Fruit fly (Drosophila melanogaster) whole organism, pupa: ENCODE data around the gene x16.

Experiments
- CG10348 ChIP-seq: fragments of 200-800 bp; sonication (Bioruptor generic); IDR thresholded peaks from 2 replicates; pipeline ENCODE4 v1.3.6; 2022; ENCODE audit warnings: missing biosample characterization, missing genetic modification characterization
- CG12605 ChIP-seq: fragments of 200-800 bp; sonication (Bioruptor generic); IDR thresholded peaks from 2 replicates; pipeline ENCODE4 v1.3.6; 2022; ENCODE audit warnings: missing biosample characterization, missing genetic modification characterization
- CG13204 ChIP-seq: fragments of 200-800 bp; sonication (Bioruptor generic); optimal IDR thresholded peaks from 2 replicates; lab custom pipeline; 2018; ENCODE audit warnings: missing biosample characterization, mild to moderate bottlenecking, missing genetic modification characterization, moderate library complexity
- CG14655 ChIP-seq: fragments of 200-800 bp; sonication (Bioruptor generic); optimal IDR thresholded peaks from 3 replicates; lab custom pipeline; 2017; ENCODE audit warnings: mild to moderate bottlenecking, missing biosample characterization, missing genetic modification reagents, missing genetic modification characterization
- CG15710 ChIP-seq: fragments of 200-800 bp; sonication (Bioruptor generic); optimal IDR thresholded peaks from 2 replicates; lab custom pipeline; 2018; ENCODE audit warnings: missing biosample characterization, mild to moderate bottlenecking, missing genetic modification characterization, moderate library complexity
- CG17806 ChIP-seq: fragments of 200-800 bp; sonication (Bioruptor generic); optimal IDR thresholded peaks from 2 replicates; lab custom pipeline; 2018; ENCODE audit warnings: missing biosample characterization, mild to moderate bottlenecking, missing genetic modification characterization, moderate library complexity
- CG32121 ChIP-seq: fragments of 200-800 bp; sonication (Bioruptor generic); IDR thresholded peaks from 2 replicates; pipeline ENCODE4 v1.3.6; 2022; ENCODE audit warnings: missing biosample characterization, missing genetic modification characterization
- CG34367 ChIP-seq: fragments of 200-800 bp; sonication (Bioruptor generic); optimal IDR thresholded peaks from 2 replicates; lab custom pipeline; 2018; ENCODE audit warnings: missing biosample characterization, mild to moderate bottlenecking, missing genetic modification characterization
- CG4496 ChIP-seq: fragments of 200-800 bp; sonication (Bioruptor generic); IDR thresholded peaks from 3 replicates; pipeline ENCODE4 v1.3.6; 2022; ENCODE audit warnings: missing biosample characterization, missing genetic modification characterization
- CG8159 ChIP-seq: fragments of 200-800 bp; sonication (Bioruptor generic); optimal IDR thresholded peaks from 3 replicates; lab custom pipeline; 2018; ENCODE audit warnings: missing biosample characterization, mild to moderate bottlenecking, missing genetic modification characterization, moderate library complexity
- CG8301 ChIP-seq: fragments of 200-800 bp; sonication (Bioruptor generic); optimal IDR thresholded peaks from 2 replicates; lab custom pipeline; 2018; ENCODE audit warnings: missing biosample characterization, mild to moderate bottlenecking, missing genetic modification characterization
- CG9948 ChIP-seq: fragments of 200-800 bp; sonication (Bioruptor generic); optimal IDR thresholded peaks from 2 replicates; lab custom pipeline; 2018; ENCODE audit warnings: missing biosample characterization, mild to moderate bottlenecking, missing genetic modification characterization, moderate library complexity
- D1 ChIP-seq: fragments of 200-800 bp; sonication (Bioruptor generic); optimal IDR thresholded peaks from 2 replicates; lab custom pipeline; 2018; ENCODE audit warnings: missing biosample characterization, mild to moderate bottlenecking, missing genetic modification characterization, moderate library complexity
- EcR ChIP-seq: fragments of 200-800 bp; sonication (Bioruptor generic); optimal IDR thresholded peaks from 3 replicates; lab custom pipeline; 2019; ENCODE audit warnings: missing biosample characterization, missing genetic modification characterization, mild to moderate bottlenecking, moderate library complexity, missing genetic modification reagents
- Ets98B ChIP-seq: fragments of 200-800 bp; sonication (Bioruptor generic); IDR thresholded peaks from 2 replicates; pipeline ENCODE4 v1.3.6; 2022; ENCODE audit warnings: missing biosample characterization, missing genetic modification characterization
- Pif1A ChIP-seq: fragments of 200-800 bp; sonication (Bioruptor generic); optimal IDR thresholded peaks from 3 replicates; lab custom pipeline; 2016; ENCODE audit warnings: missing biosample characterization, missing genetic modification characterization
- Pif1B ChIP-seq: fragments of 200-800 bp; sonication (Bioruptor generic); optimal IDR thresholded peaks from 3 replicates; lab custom pipeline; 2016; ENCODE audit warnings: missing biosample characterization, missing genetic modification characterization
- Snoo ChIP-seq: fragments of 200-800 bp; sonication (Bioruptor generic); optimal IDR thresholded peaks from 3 replicates; lab custom pipeline; 2017; ENCODE audit warnings: missing biosample characterization, mild to moderate bottlenecking, missing genetic modification characterization, inconsistent platforms
- fd96Ca ChIP-seq: fragments of 200-800 bp; sonication (Bioruptor generic); IDR thresholded peaks from 3 replicates; pipeline ENCODE4 v1.3.6; 2022; ENCODE audit warnings: missing biosample characterization, missing genetic modification characterization
- gl ChIP-seq: fragments of 200-800 bp; sonication (Bioruptor generic); optimal IDR thresholded peaks from 2 replicates; lab custom pipeline; 2018; ENCODE audit warnings: missing biosample characterization, mild to moderate bottlenecking, missing genetic modification characterization
- rn ChIP-seq: fragments of 200-800 bp; sonication (Bioruptor generic); IDR thresholded peaks from 2 replicates; pipeline ENCODE4 v1.3.6; 2022; ENCODE audit warnings: missing biosample characterization, missing genetic modification characterization

Gene x16

dm6 chr2L:6941731-6942130 is 21.7 kb upstream of the x16 start:
- TF ChIP-seq Pif1A (GFP tag; lab: Kevin White, UChicago) (no peak), CG34367 (no peak), CG14655 (no peak), D1 (tag; lab: Kevin White, UChicago) (no peak), CG15710 (tag; lab: Kevin White, UChicago) (no peak), EcR (GFP tag; lab: Kevin White, UChicago) (no peak), CG8159 (tag; lab: Kevin White, UChicago) (no peak), Ets98B (no peak), rn (GFP tag; lab: Robert Waterston, UW) (no peak), CG17806 (tag; lab: Kevin White, UChicago) (no peak), CG4496 (no peak), Pif1B (GFP tag; lab: Kevin White, UChicago) (no peak), Snoo (tag; lab: Kevin White, UChicago) (no peak)
- TF ChIP-seq, all 21 proteins: peak for 0

- TF ChIP-seq CG14655 (no peak), CG9948 (tag; lab: Kevin White, UChicago) (no peak), rn (GFP tag; lab: Robert Waterston, UW) (no peak), CG10348 (no peak), CG32121 (GFP tag; lab: Robert Waterston, UW) (peak; percentile 7; the same call in 1 of the 2 replicates)
Observed at dm6 chr2L:6939698-6940097, 19.7 kb upstream of the x16 start.

dm6 chr2L:6931821-6932220 is 11.8 kb upstream of the x16 start, which contains the start of gene CG43232:
CG43232 (plus strand) TSS chr2L:6932121.
- no peak for TF ChIP-seq CG9948 (tag; lab: Kevin White, UChicago)
- TF ChIP-seq CG14655: no peak
- no peak for TF ChIP-seq CG15710 (tag; lab: Kevin White, UChicago)
- TF ChIP-seq gl (tag; lab: Kevin White, UChicago): no peak
- TF ChIP-seq Snoo (tag; lab: Kevin White, UChicago): no peak
- no peak for TF ChIP-seq CG8159 (tag; lab: Kevin White, UChicago)
- no peak for TF ChIP-seq CG13204 (GFP tag; lab: Kevin White, UChicago)
- TF ChIP-seq CG4496: no peak
- TF ChIP-seq CG32121 (GFP tag; lab: Robert Waterston, UW): no peak
- no peak for TF ChIP-seq fd96Ca (GFP tag; lab: Robert Waterston, UW)

- no peak for TF ChIP-seq CG14655
Observed at dm6 chr2L:6925114-6925513, 5.1 kb upstream of the x16 start.

- TF ChIP-seq CG9948 (tag; lab: Kevin White, UChicago) (peak; percentile 80), CG14655 (no peak), CG4496 (peak; percentile 91; the same call in 1 of the 3 replicates), CG8159 (tag; lab: Kevin White, UChicago) (peak; percentile 82), gl (tag; lab: Kevin White, UChicago) (peak; percentile 39), Snoo (tag; lab: Kevin White, UChicago) (peak; percentile 49), CG13204 (GFP tag; lab: Kevin White, UChicago) (no peak), Pif1A (GFP tag; lab: Kevin White, UChicago) (peak; percentile 85), CG15710 (tag; lab: Kevin White, UChicago) (peak; percentile 74), EcR (GFP tag; lab: Kevin White, UChicago) (peak; percentile 81), CG17806 (tag; lab: Kevin White, UChicago) (peak; percentile 83), D1 (tag; lab: Kevin White, UChicago) (no peak), fd96Ca (GFP tag; lab: Robert Waterston, UW) (no peak), CG32121 (GFP tag; lab: Robert Waterston, UW) (peak; percentile 81), Pif1B (GFP tag; lab: Kevin White, UChicago) (peak; percentile 87), CG34367 (peak; percentile 82), Ets98B (peak; percentile 90), CG10348 (no peak), CG8301 (tag; lab: Kevin White, UChicago) (peak; percentile 88)
Observed at dm6 chr2L:6922091-6922753, 2.2 kb upstream of the x16 start.

- TF ChIP-seq rn (GFP tag; lab: Robert Waterston, UW) (no peak), D1 (tag; lab: Kevin White, UChicago) (no peak), CG13204 (GFP tag; lab: Kevin White, UChicago) (no peak), CG32121 (GFP tag; lab: Robert Waterston, UW) (no peak), CG14655 (no peak), Pif1B (GFP tag; lab: Kevin White, UChicago) (peak; percentile 3), CG8159 (tag; lab: Kevin White, UChicago) (peak; percentile 29), CG9948 (tag; lab: Kevin White, UChicago) (no peak), Snoo (tag; lab: Kevin White, UChicago) (no peak), fd96Ca (GFP tag; lab: Robert Waterston, UW) (no peak), Pif1A (GFP tag; lab: Kevin White, UChicago) (no peak), CG15710 (tag; lab: Kevin White, UChicago) (no peak), CG17806 (tag; lab: Kevin White, UChicago) (no peak), CG4496 (0 out of 3 replicates have a peak, but pooled peaks have one; percentile 18), Ets98B (no peak), CG10348 (no peak), CG8301 (tag; lab: Kevin White, UChicago) (peak; percentile 14), CG12605 (peak; percentile 48; the same call in 1 of the 2 replicates), CG34367 (no peak), EcR (GFP tag; lab: Kevin White, UChicago) (peak; percentile 96), gl (tag; lab: Kevin White, UChicago) (peak; percentile 10)
Observed at dm6 chr2L:6921360-6922090, 1.5 kb upstream of the x16 start.
